Fruit fly (Drosophila melanogaster) whole organism, prepupa: ENCODE results near the gene CG4069.

Source experiments
- CG11294 ChIP-seq: fragments of 200-800 bp; sonication (Bioruptor generic); IDR thresholded peaks from 2 replicates; pipeline ENCODE4 v1.3.6; 2022; ENCODE audit warnings: missing biosample characterization, missing genetic modification characterization
- CG1621 ChIP-seq: fragments of 200-800 bp; sonication (Bioruptor generic); optimal IDR thresholded peaks from 3 replicates; lab custom pipeline; 2018; ENCODE audit warnings: missing biosample characterization, mild to moderate bottlenecking, missing genetic modification characterization
- CG32006 ChIP-seq: fragments of 200-800 bp; sonication (Bioruptor generic); optimal IDR thresholded peaks from 3 replicates; lab custom pipeline; 2017; ENCODE audit warnings: missing biosample characterization, mild to moderate bottlenecking, missing genetic modification characterization
- CG3919 ChIP-seq: fragments of 200-800 bp; sonication (Bioruptor generic); optimal IDR thresholded peaks from 3 replicates; lab custom pipeline; 2016; ENCODE audit warnings: missing biosample characterization, missing genetic modification characterization
- CG6276 ChIP-seq: fragments of 200-800 bp; sonication (Bioruptor generic); optimal IDR thresholded peaks from 2 replicates; lab custom pipeline; 2017; ENCODE audit warnings: missing biosample characterization, mild to moderate bottlenecking, missing genetic modification characterization
- Hr39 ChIP-seq: fragments of 200-800 bp; sonication (Bioruptor generic); optimal IDR thresholded peaks from 2 replicates; lab custom pipeline; 2016; ENCODE audit warnings: missing biosample characterization, missing genetic modification characterization
- OdsH ChIP-seq: fragments of 200-800 bp; sonication (Bioruptor generic); optimal IDR thresholded peaks from 3 replicates; lab custom pipeline; 2016; ENCODE audit warnings: missing biosample characterization, missing genetic modification characterization
- svp ChIP-seq: fragments of 200-800 bp; sonication (Bioruptor generic); peaks from one replicate; lab custom pipeline; 2016; ENCODE audit warnings: missing biosample characterization, missing genetic modification characterization
- vri ChIP-seq: fragments of 200-800 bp; sonication (Bioruptor generic); optimal IDR thresholded peaks from 3 replicates; lab custom pipeline; 2016; ENCODE audit warnings: missing biosample characterization, mild to moderate bottlenecking, missing genetic modification characterization

DNA sequence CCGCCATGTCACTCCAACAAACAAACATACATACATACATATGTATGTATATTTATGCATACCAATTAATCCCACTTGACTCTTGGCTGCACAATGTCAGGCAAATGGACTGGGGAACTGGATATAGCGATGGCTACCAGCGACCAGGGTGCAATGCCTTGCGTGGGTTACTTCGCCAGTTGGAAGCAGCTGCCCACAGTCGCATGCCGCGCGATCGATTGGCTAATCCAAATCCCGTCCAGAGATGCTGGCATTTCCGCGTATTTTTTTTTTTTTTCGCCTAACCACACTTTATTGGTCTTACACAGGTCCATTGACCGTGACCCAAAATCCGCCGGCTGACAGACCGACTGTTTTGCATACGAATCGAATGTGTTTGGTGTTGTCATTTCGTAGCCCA, 42.8 kb downstream of the CG4069 start:
- TF ChIP-seq CG6276 (GFP tag; lab: Kevin White, UChicago) (no peak), CG32006 (GFP tag; lab: Kevin White, UChicago) (no peak), CG1621 (tag; lab: Kevin White, UChicago) (no peak), OdsH (GFP tag; lab: Kevin White, UChicago) (no peak), CG3919 (GFP tag; lab: Kevin White, UChicago) (no peak), svp (GFP tag; lab: Kevin White, UChicago) (no peak), vri (GFP tag; lab: Kevin White, UChicago) (no peak), Hr39 (GFP tag; lab: Kevin White, UChicago) (no peak), CG11294 (no peak)
